Worm (Caenorhabditis elegans): ENCODE results near the gene lips-1.

- no peak for TF ChIP-seq lin-39 (tag; optimal IDR thresholded peaks at IDR 0.05)
- no peak for TF ChIP-seq nhr-76 (tag; optimal IDR thresholded peaks at IDR 0.05)
- no peak for TF ChIP-seq unc-62 (GFP tag; optimal IDR thresholded peaks at IDR 0.05)
- no peak for TF ChIP-seq ztf-11 (tag; optimal IDR thresholded peaks at IDR 0.05)
- TF ChIP-seq egl-5 (tag; optimal IDR thresholded peaks at IDR 0.05), result no peak
- no peak for TF ChIP-seq pha-4 (tag; optimal IDR thresholded peaks at IDR 0.05)
- no peak for TF ChIP-seq ZK546.5 (tag; optimal IDR thresholded peaks at IDR 0.05)
- no peak for TF ChIP-seq elt-2 (tag; optimal IDR thresholded peaks at IDR 0.05)
- TF ChIP-seq nhr-77 (tag; optimal IDR thresholded peaks at IDR 0.05), result no peak
- TF ChIP-seq fkh-10 (GFP tag; optimal IDR thresholded peaks at IDR 0.05), result no peak
- TF ChIP-seq mml-1 (tag; optimal IDR thresholded peaks at IDR 0.05), result no peak
- no peak for TF ChIP-seq ceh-28 (tag; optimal IDR thresholded peaks at IDR 0.05)
- TF ChIP-seq jun-1 (tag; optimal IDR thresholded peaks at IDR 0.05), result no peak
Measured at ce11 chrX:12538794-12539193, 46.2 kb downstream of the lips-1 start.
